Worm (Caenorhabditis elegans): Measurements from ENCODE around the gene C14A4.13.
A peak's percentile ranks its signal among the peaks of the same experiment; 100 is the strongest.

Gene C14A4.13

DNA sequence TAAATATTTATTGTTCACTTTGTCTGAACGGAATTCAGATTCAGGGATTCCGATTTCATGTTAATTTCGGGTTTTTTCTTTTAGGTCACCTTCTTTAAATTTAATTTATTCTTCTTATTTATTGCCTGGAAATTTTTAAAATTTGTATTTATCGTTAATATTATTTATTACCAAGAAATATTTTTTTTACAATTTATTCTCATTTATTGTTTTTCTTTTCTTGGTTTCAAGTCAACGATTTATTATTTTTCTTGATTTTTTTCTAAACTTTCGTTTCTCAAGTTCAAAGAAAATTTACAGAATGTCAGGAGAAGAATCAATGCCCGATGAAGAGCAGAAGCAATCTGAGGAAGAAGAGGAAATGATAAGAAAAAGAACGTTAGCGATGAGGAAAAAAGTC lies 30.5 kb upstream of the C14A4.13 start, which contains the start of gene crn-3:
Gene crn-3 (plus strand): TSS at position 301 of the 400 bp plus-strand sequence.
- no peak for TF ChIP-seq pqm-1 (tag; optimal IDR thresholded peaks at IDR 0.05)
- TF ChIP-seq mab-9 (GFP tag; IDR thresholded peaks at IDR 0.05) = no peak
- no peak for TF ChIP-seq efl-3 (GFP tag; optimal IDR thresholded peaks at IDR 0.05)
- no peak for TF ChIP-seq hlh-4 (tag; optimal IDR thresholded peaks at IDR 0.05)
- no peak for TF ChIP-seq snu-23 (GFP tag; optimal IDR thresholded peaks at IDR 0.05)
- TF ChIP-seq skn-1 (tag; optimal IDR thresholded peaks at IDR 0.05) = no peak
- TF ChIP-seq nhr-237 (tag; optimal IDR thresholded peaks at IDR 0.05) = no peak
- no peak for TF ChIP-seq unc-62 (GFP tag; optimal IDR thresholded peaks at IDR 0.05)
- TF ChIP-seq xbp-1 (tag; optimal IDR thresholded peaks at IDR 0.05) = no peak
- TF ChIP-seq jun-1 (tag; optimal IDR thresholded peaks at IDR 0.05) = no peak
- no peak for TF ChIP-seq pax-3 (tag; optimal IDR thresholded peaks at IDR 0.05)

DNA sequence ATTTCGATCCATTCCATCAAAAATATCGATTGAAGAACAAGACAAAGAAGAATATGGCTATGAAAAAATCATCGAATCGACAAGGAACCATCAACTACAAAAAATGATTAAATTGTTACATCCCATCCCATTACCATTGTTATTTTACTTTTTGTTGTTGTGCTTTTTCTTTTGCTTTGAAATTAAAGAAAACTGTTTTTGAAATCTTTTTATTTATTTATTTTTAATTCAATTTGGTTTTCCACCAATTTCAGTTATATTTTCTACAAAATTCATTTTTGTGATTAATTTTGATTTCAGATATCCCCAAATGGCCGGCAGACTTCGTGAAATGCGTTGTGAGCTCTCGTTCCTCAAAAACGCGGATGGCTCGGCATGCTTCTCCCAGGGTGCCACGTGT lies 25.8 kb upstream of the C14A4.13 start, which contains the start of gene crn-5:
Gene crn-5 (plus strand): TSS at position 301 of the 400 bp plus-strand sequence.
- TF ChIP-seq fos-1 (tag; optimal IDR thresholded peaks at IDR 0.05) (no peak), hlh-4 (tag; optimal IDR thresholded peaks at IDR 0.05) (no peak), mdl-1 (tag; optimal IDR thresholded peaks at IDR 0.05) (no peak), C16A3.4 (tag; optimal IDR thresholded peaks at IDR 0.05) (no peak), vab-15 (tag; optimal IDR thresholded peaks at IDR 0.05) (no peak)

DNA sequence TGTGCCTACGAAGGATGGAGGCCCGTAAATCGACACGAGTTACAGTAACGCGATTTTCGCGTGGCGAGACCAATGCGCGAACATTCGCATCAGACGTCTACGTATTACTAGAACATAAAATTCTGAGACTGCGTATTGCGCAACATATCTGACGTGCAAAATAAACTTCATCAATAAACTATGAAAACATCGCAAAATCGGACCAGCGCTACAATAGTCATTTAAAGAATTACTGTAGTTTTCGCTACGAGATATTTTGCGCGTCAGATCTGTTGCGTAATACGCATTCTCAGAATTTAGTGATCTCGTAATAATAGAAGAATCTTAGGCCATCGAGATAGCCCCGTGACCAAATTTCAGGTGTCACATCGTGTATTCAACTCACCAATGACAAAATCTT lies 23.9 kb upstream of the C14A4.13 start:
- TF ChIP-seq irx-1 (tag; optimal IDR thresholded peaks at IDR 0.05) (no peak), nhr-77 (tag; optimal IDR thresholded peaks at IDR 0.05) (no peak), tlp-1 (tag; optimal IDR thresholded peaks at IDR 0.05) (no peak), hpl-2 (GFP tag; optimal IDR thresholded peaks at IDR 0.05) (no peak), elt-3 (tag; optimal IDR thresholded peaks at IDR 0.05) (no peak), ztf-11 (tag; optimal IDR thresholded peaks at IDR 0.05) (no peak), lir-3 (tag; optimal IDR thresholded peaks at IDR 0.05; ENCODE audit: poor library complexity) (no peak), xbp-1 (tag; optimal IDR thresholded peaks at IDR 0.05) (no peak), fkh-4 (tag; optimal IDR thresholded peaks at IDR 0.05; ENCODE audit: borderline replicate concordance) (no peak)

DNA sequence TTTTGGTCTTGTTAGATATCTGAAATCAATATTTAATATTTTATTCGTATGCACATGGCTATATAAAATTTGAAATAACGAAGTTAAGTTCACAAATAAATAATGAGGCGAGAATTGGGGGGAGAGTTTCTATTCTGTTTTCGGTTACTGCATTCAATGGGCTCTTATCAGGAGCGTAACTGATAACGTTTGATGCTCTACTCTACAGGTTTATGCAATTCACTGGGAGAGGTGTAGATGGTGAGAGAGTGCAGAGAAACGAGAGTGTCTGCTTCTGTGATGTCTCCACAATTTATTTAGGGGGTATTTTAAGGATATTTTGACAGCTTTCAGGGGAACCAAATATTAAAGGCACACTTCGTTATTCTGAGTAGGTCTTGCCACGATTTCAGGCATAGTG lies 23.5 kb upstream of the C14A4.13 start, which contains the start of gene C14A4.6:
Gene C14A4.6 (minus strand): TSS at position 19 of the 400 bp plus-strand sequence.
- TF ChIP-seq lin-35 (GFP tag; optimal IDR thresholded peaks at IDR 0.05) (peak in 1 of 2 experiments; percentile 46), elt-2 (tag; optimal IDR thresholded peaks at IDR 0.05) (peak; percentile 79), nhr-85 (tag) (no peak), pqm-1 (tag; optimal IDR thresholded peaks at IDR 0.05) (peak; percentile 34)

DNA sequence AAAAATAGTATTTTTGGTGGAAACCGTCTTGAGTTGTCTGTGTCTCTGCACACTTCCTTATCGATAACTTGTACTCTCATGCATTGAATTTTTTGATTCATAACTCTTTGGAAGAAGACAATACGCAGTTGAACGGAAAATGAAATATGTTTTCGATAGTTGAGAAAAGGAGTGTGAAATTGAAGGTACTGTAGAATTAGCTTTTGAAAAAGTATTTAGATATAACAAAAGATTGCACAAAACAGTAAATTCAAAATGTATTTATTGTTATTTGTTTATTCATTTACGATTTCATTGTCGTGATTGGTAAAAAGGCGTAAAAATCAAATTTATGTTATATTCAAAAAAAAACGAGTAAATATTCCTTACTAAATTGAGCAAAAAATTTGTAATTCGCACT lies 21.8 kb upstream of the C14A4.13 start, which contains the start of gene C14A4.7:
Gene C14A4.7 (minus strand): TSS at position 101 of the 400 bp plus-strand sequence.
- TF ChIP-seq ces-1 (GFP tag; optimal IDR thresholded peaks at IDR 0.05) = no peak
- peak; percentile 16 for TF ChIP-seq elt-2 (tag; optimal IDR thresholded peaks at IDR 0.05)

DNA sequence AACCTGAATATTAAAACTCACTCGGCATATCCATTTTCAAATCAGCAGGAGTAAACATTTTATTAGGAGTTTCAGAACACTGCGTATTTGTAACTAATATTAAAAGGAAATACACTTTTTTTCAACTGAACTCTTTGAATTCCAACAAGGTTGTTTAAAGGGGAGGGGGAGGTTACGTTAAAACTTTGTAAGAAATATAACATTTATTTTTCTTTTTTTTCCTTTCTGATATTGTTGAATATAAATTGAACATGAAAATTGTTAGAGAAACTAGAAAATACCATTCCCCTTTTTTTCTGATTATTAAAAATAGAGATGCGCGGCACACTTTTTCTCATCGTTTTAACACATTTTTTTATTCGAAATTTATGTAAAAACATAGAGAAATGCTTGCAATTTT lies 20.2 kb upstream of the C14A4.13 start, which contains the start of gene C14A4.8:
Gene C14A4.8 (minus strand): TSS at position 101 of the 400 bp plus-strand sequence.
- TF ChIP-seq nhr-76 (tag; optimal IDR thresholded peaks at IDR 0.05) (no peak), lin-35 (GFP tag; optimal IDR thresholded peaks at IDR 0.05) (no peak), nhr-90 (tag; optimal IDR thresholded peaks at IDR 0.05; ENCODE audit: poor library complexity) (no peak), aly-2 (tag; optimal IDR thresholded peaks at IDR 0.05) (no peak), elt-3 (tag; optimal IDR thresholded peaks at IDR 0.05) (no peak), grh-1 (GFP tag; IDR thresholded peaks at IDR 0.05) (no peak), nhr-237 (tag; optimal IDR thresholded peaks at IDR 0.05) (no peak)

All from whole organism, L1 larva.